Fruit fly (Drosophila melanogaster) whole organism, embryonic: ENCODE results near the gene mRpS30.

Experiments used
- Bteb2 ChIP-seq: fragments of 200-800 bp; sonication (Bioruptor generic); optimal IDR thresholded peaks from 2 replicates; lab custom pipeline; 2016; ENCODE audit warnings: missing biosample characterization, missing genetic modification characterization
- CG10462 ChIP-seq: fragments of 200-800 bp; sonication (Bioruptor generic); optimal IDR thresholded peaks from 2 replicates; lab custom pipeline; 2016; ENCODE audit warnings: missing biosample characterization, missing genetic modification characterization
- CG11695 ChIP-seq: fragments of 200-800 bp; sonication (Bioruptor generic); IDR thresholded peaks from 3 replicates; pipeline ENCODE4 v1.3.6; 2022; ENCODE audit warnings: missing biosample characterization, missing genetic modification characterization
- CG11723 ChIP-seq: fragments of 200-800 bp; sonication (Bioruptor generic); optimal IDR thresholded peaks from 2 replicates; lab custom pipeline; 2017; ENCODE audit warnings: missing biosample characterization, mild to moderate bottlenecking, missing genetic modification characterization
- CG14710 ChIP-seq: fragments of 200-800 bp; sonication (Bioruptor generic); optimal IDR thresholded peaks from 3 replicates; lab custom pipeline; 2019; ENCODE audit warnings: missing biosample characterization, mild to moderate bottlenecking, missing genetic modification characterization, moderate library complexity
- CG14860 ChIP-seq: fragments of 200-800 bp; sonication (Bioruptor generic); IDR thresholded peaks from 3 replicates; pipeline ENCODE4 v1.3.6; 2022; ENCODE audit warnings: missing biosample characterization, missing genetic modification characterization; ENCODE audit not compliant: partially characterized antibody
- CG15073 ChIP-seq: fragments of 200-800 bp; sonication (Bioruptor generic); optimal IDR thresholded peaks from 2 replicates; lab custom pipeline; 2016; ENCODE audit warnings: missing biosample characterization, missing genetic modification characterization
- CG1602 ChIP-seq: fragments of 200-800 bp; sonication (Bioruptor generic); optimal IDR thresholded peaks from 3 replicates; lab custom pipeline; 2016; ENCODE audit warnings: missing biosample characterization, missing genetic modification characterization
- CG17186 ChIP-seq: fragments of 200-800 bp; sonication (Bioruptor generic); optimal IDR thresholded peaks from 3 replicates; lab custom pipeline; 2017; ENCODE audit warnings: missing biosample characterization, missing genetic modification reagents, missing genetic modification characterization
- CG17612 ChIP-seq: fragments of 200-800 bp; sonication (Bioruptor generic); IDR thresholded peaks from 2 replicates; pipeline ENCODE4 v1.3.6; 2022; ENCODE audit warnings: missing biosample characterization, missing genetic modification characterization
- CG17829 ChIP-seq: fragments of 200-800 bp; optimal IDR thresholded peaks from 2 replicates; lab custom pipeline; 2019; ENCODE audit warnings: missing biosample characterization, mild to moderate bottlenecking, missing genetic modification characterization, moderate library complexity
- CG2120 ChIP-seq: fragments of 200-800 bp; sonication (Bioruptor generic); optimal IDR thresholded peaks from 3 replicates; lab custom pipeline; 2016; ENCODE audit warnings: missing biosample characterization, missing genetic modification characterization
- CG2875 ChIP-seq: fragments of 200-800 bp; sonication (Bioruptor generic); optimal IDR thresholded peaks from 2 replicates; lab custom pipeline; 2017; ENCODE audit warnings: missing biosample characterization, mild to moderate bottlenecking, missing genetic modification characterization, missing genetic modification reagents
- CG3163 ChIP-seq: fragments of 200-800 bp; sonication (Bioruptor generic); optimal IDR thresholded peaks from 3 replicates; lab custom pipeline; 2016; ENCODE audit warnings: missing biosample characterization, missing genetic modification characterization
- CG32767 ChIP-seq: fragments of 200-800 bp; sonication (Bioruptor generic); IDR thresholded peaks from 2 replicates; pipeline ENCODE4 v1.3.6; 2022; ENCODE audit warnings: missing biosample characterization, missing genetic modification characterization
- CG33213 ChIP-seq: fragments of 200-800 bp; sonication (Bioruptor generic); optimal IDR thresholded peaks from 3 replicates; lab custom pipeline; 2016; ENCODE audit warnings: missing biosample characterization, missing genetic modification characterization
- CG3407 ChIP-seq: fragments of 200-800 bp; sonication (Bioruptor generic); optimal IDR thresholded peaks from 2 replicates; lab custom pipeline; 2018; ENCODE audit warnings: missing biosample characterization, mild to moderate bottlenecking, missing genetic modification characterization
- CG34376 ChIP-seq: fragments of 200-800 bp; sonication (Bioruptor generic); optimal IDR thresholded peaks from 2 replicates; lab custom pipeline; 2018; ENCODE audit warnings: missing biosample characterization, mild to moderate bottlenecking, missing genetic modification characterization
- CG4707 ChIP-seq: fragments of 200-800 bp; sonication (Bioruptor generic); optimal IDR thresholded peaks from 2 replicates; lab custom pipeline; 2018; ENCODE audit warnings: missing biosample characterization, mild to moderate bottlenecking, missing genetic modification characterization, moderate library complexity
- CG4730 ChIP-seq: fragments of 200-800 bp; sonication (Bioruptor generic); IDR thresholded peaks from 2 replicates; pipeline ENCODE4 v1.3.6; 2022; ENCODE audit warnings: missing biosample characterization, missing genetic modification characterization
- CG6254 ChIP-seq: fragments of 200-800 bp; sonication (Bioruptor generic); optimal IDR thresholded peaks from 3 replicates; lab custom pipeline; 2017; ENCODE audit warnings: mild to moderate bottlenecking, missing biosample characterization, missing genetic modification reagents, missing genetic modification characterization
- CG6683 ChIP-seq: fragments of 200-800 bp; sonication (Bioruptor generic); optimal IDR thresholded peaks from 2 replicates; lab custom pipeline; 2017; ENCODE audit warnings: missing biosample characterization, mild to moderate bottlenecking, missing genetic modification characterization, missing genetic modification reagents
- CG8359 ChIP-seq: fragments of 200-800 bp; sonication (Bioruptor generic); optimal IDR thresholded peaks from 2 replicates; lab custom pipeline; 2017; ENCODE audit warnings: missing biosample characterization, mild to moderate bottlenecking, missing genetic modification characterization, borderline replicate concordance
- CG8478 ChIP-seq: fragments of >200 bp; optimal IDR thresholded peaks from 2 replicates; lab custom pipeline; 2018
- CG8765 ChIP-seq: fragments of 200-800 bp; sonication (Bioruptor generic); IDR thresholded peaks from 2 replicates; pipeline ENCODE4 v1.3.6; 2022; ENCODE audit warnings: missing biosample characterization, missing genetic modification characterization
- CG8924 ChIP-seq: fragments of 200-800 bp; optimal IDR thresholded peaks from 3 replicates; lab custom pipeline; 2019; ENCODE audit warnings: missing biosample characterization, mild to moderate bottlenecking, missing genetic modification characterization, moderate library complexity
- CTCF ChIP-seq: fragments of 200-800 bp; sonication (Bioruptor generic); optimal IDR thresholded peaks from 2 replicates; lab custom pipeline; 2017; ENCODE audit warnings: missing biosample characterization, mild to moderate bottlenecking, missing genetic modification characterization, moderate library complexity
- D19A ChIP-seq: fragments of 200-800 bp; optimal IDR thresholded peaks from 3 replicates; lab custom pipeline; 2019; ENCODE audit warnings: missing biosample characterization, mild to moderate bottlenecking, missing genetic modification characterization, moderate library complexity
- Dref ChIP-seq: fragments of 200-800 bp; sonication (Bioruptor generic); IDR thresholded peaks from 2 replicates; pipeline ENCODE4 v1.3.6; 2022; ENCODE audit warnings: missing biosample characterization, missing genetic modification characterization
- Lpt ChIP-seq: fragments of >200 bp; optimal IDR thresholded peaks from 2 replicates; lab custom pipeline; 2018; ENCODE audit warnings: missing biosample characterization, missing genetic modification characterization
- MTF-1 ChIP-seq: fragments of 200-800 bp; sonication (Bioruptor generic); optimal IDR thresholded peaks from 2 replicates; lab custom pipeline; 2018; ENCODE audit warnings: missing biosample characterization, mild to moderate bottlenecking, missing genetic modification characterization, borderline replicate concordance
- Oaz ChIP-seq: fragments of 200-800 bp; sonication (Bioruptor generic); IDR thresholded peaks from 2 replicates; pipeline ENCODE4 v1.3.6; 2022; ENCODE audit warnings: missing biosample characterization, missing genetic modification characterization
- Optix ChIP-seq: fragments of 200-800 bp; sonication (Bioruptor generic); IDR thresholded peaks from 3 replicates; pipeline ENCODE4 v1.3.6; 2022; ENCODE audit warnings: missing biosample characterization, missing genetic modification characterization
- ara ChIP-seq: fragments of 200-800 bp; sonication (Bioruptor generic); IDR thresholded peaks from 2 replicates; pipeline ENCODE4 v1.3.6; 2022; ENCODE audit warnings: missing biosample characterization, missing genetic modification characterization
- chinmo ChIP-seq: fragments of 200-800 bp; sonication (Bioruptor generic); IDR thresholded peaks from 4 replicates; pipeline ENCODE4 v1.3.6; 2022; ENCODE audit warnings: missing biosample characterization, missing genetic modification characterization; ENCODE audit not compliant: partially characterized antibody
- crp ChIP-seq, 2 experiments: fragments of 200-800 bp; sonication (Bioruptor generic); optimal IDR thresholded peaks; 2 replicates in 1 of 2; 3 replicates in 1 of 2; lab custom pipeline; 2017; ENCODE audit warnings: missing biosample characterization in 2 of 2, missing genetic modification characterization in 2 of 2, mild to moderate bottlenecking in 1 of 2, moderate library complexity in 1 of 2
- eyg ChIP-seq: fragments of 200-800 bp; sonication (Bioruptor generic); optimal IDR thresholded peaks from 3 replicates; lab custom pipeline; 2016; ENCODE audit warnings: missing biosample characterization, missing genetic modification characterization
- fd64A ChIP-seq: fragments of 200-800 bp; sonication (Bioruptor generic); optimal IDR thresholded peaks from 3 replicates; lab custom pipeline; 2018; ENCODE audit warnings: missing biosample characterization, mild to moderate bottlenecking, missing genetic modification characterization
- fd96Cb ChIP-seq: fragments of 200-800 bp; sonication (Bioruptor generic); optimal IDR thresholded peaks from 2 replicates; lab custom pipeline; 2018; ENCODE audit warnings: missing biosample characterization, mild to moderate bottlenecking, missing genetic modification characterization, moderate library complexity
- kah ChIP-seq: fragments of 200-800 bp; sonication (Bioruptor generic); optimal IDR thresholded peaks from 2 replicates; lab custom pipeline; 2018; ENCODE audit warnings: missing biosample characterization, mild to moderate bottlenecking, missing genetic modification characterization
- maf-S ChIP-seq: fragments of 200-800 bp; sonication (Bioruptor generic); optimal IDR thresholded peaks from 2 replicates; lab custom pipeline; 2016; ENCODE audit warnings: missing biosample characterization, missing genetic modification characterization
- mam ChIP-seq: fragments of 200-800 bp; sonication (Bioruptor generic); optimal IDR thresholded peaks from 3 replicates; lab custom pipeline; 2016; ENCODE audit warnings: missing biosample characterization, missing genetic modification characterization
- p53 ChIP-seq: fragments of 200-800 bp; sonication (Bioruptor generic); optimal IDR thresholded peaks from 2 replicates; lab custom pipeline; 2016; ENCODE audit warnings: missing biosample characterization, missing genetic modification characterization
- seq ChIP-seq: fragments of 200-800 bp; sonication (Bioruptor generic); IDR thresholded peaks from 2 replicates; pipeline ENCODE4 v1.3.6; 2022; ENCODE audit warnings: missing biosample characterization, missing genetic modification characterization
- shn ChIP-seq: fragments of 200-800 bp; sonication (Bioruptor generic); optimal IDR thresholded peaks from 3 replicates; lab custom pipeline; 2016; ENCODE audit warnings: missing biosample characterization, missing genetic modification characterization
- tgo ChIP-seq: fragments of 200-800 bp; sonication (Bioruptor generic); IDR thresholded peaks from 3 replicates; pipeline ENCODE4 v1.3.6; 2022; ENCODE audit warnings: missing biosample characterization, missing genetic modification characterization
- tin ChIP-seq: fragments of 200-800 bp; sonication (Bioruptor generic); optimal IDR thresholded peaks from 3 replicates; lab custom pipeline; 2016; ENCODE audit warnings: missing biosample characterization, missing genetic modification characterization
- unpg ChIP-seq: fragments of 200-800 bp; sonication (Bioruptor generic); optimal IDR thresholded peaks from 3 replicates; lab custom pipeline; 2018; ENCODE audit warnings: missing biosample characterization, mild to moderate bottlenecking, missing genetic modification characterization, moderate library complexity
- wor ChIP-seq: fragments of 200-800 bp; sonication (Bioruptor generic); IDR thresholded peaks from 2 replicates; pipeline ENCODE4 v1.3.6; 2022; ENCODE audit warnings: missing biosample characterization, missing genetic modification characterization
- zfh2 ChIP-seq: fragments of 200-800 bp; sonication (Bioruptor generic); optimal IDR thresholded peaks from 2 replicates; lab custom pipeline; 2016; ENCODE audit warnings: missing biosample characterization, missing genetic modification characterization

Gene mRpS30

dm6 chrX:15788235-15789187, 2.7 kb downstream of the mRpS30 start, which contains the start of gene Rhp (continued):
- TF ChIP-seq CG17186 (GFP tag; lab: Kevin White, UChicago) (no peak), CG6683 (peak; percentile 23), zfh2 (no peak), CG32767 (GFP tag; lab: Robert Waterston, UW) (no peak), CTCF (no peak), chinmo (GFP tag; lab: Robert Waterston, UW) (0 out of 4 replicates have a peak, but pooled peaks have one; percentile 41), ara (GFP tag; lab: Robert Waterston, UW) (no peak), CG14860 (GFP tag; lab: Robert Waterston, UW) (no peak), CG15073 (no peak), tin (GFP tag; lab: Kevin White, UChicago) (no peak), shn (no peak), fd96Cb (no peak), CG8478 (lab: Kevin White, UChicago) (no peak), maf-S (no peak), CG17612 (GFP tag; lab: Robert Waterston, UW) (no peak), eyg (no peak), D19A (tag; lab: Kevin White, UChicago) (peak; percentile 47), MTF-1 (GFP tag; lab: Kevin White, UChicago) (peak; percentile 83), CG17829 (tag; lab: Kevin White, UChicago) (no peak), CG3163 (GFP tag; lab: Kevin White, UChicago) (no peak), fd64A (GFP tag; lab: Kevin White, UChicago) (peak; percentile 35), CG2875 (GFP tag; lab: Kevin White, UChicago) (peak; percentile 46), CG6254 (GFP tag; lab: Kevin White, UChicago) (peak; percentile 6), CG34376 (GFP tag; lab: Kevin White, UChicago) (no peak), kah (GFP tag; lab: Kevin White, UChicago) (peak; percentile 36), CG8765 (GFP tag; lab: Robert Waterston, UW) (no peak), Optix (no peak), CG10462 (GFP tag; lab: Kevin White, UChicago) (no peak), CG3407 (GFP tag; lab: Kevin White, UChicago) (peak; percentile 74), CG8924 (peak; percentile 33), CG8359 (peak; percentile 25), seq (GFP tag; lab: Robert Waterston, UW) (no peak), CG11723 (no peak), CG14710 (tag; lab: Kevin White, UChicago) (peak; percentile 47), Lpt (GFP tag; lab: Kevin White, UChicago) (no peak), CG11695 (GFP tag; lab: Robert Waterston, UW) (0 out of 3 replicates have a peak, but pooled peaks have one; percentile 34), CG4707 (GFP tag; lab: Kevin White, UChicago) (peak; percentile 62), unpg (GFP tag; lab: Kevin White, UChicago) (peak; percentile 51), CG1602 (GFP tag; lab: Kevin White, UChicago) (no peak), Dref (GFP tag; lab: Robert Waterston, UW) (no peak), crp (GFP tag; optimal IDR thresholded peaks at IDR 0.05; lab: Kevin White, UChicago) (no peak), CG2120 (GFP tag; lab: Kevin White, UChicago) (no peak), CG33213 (no peak), wor (no peak), p53 (GFP tag; lab: Kevin White, UChicago) (no peak), Bteb2 (no peak), CG4730 (GFP tag; lab: Robert Waterston, UW) (no peak), tgo (no peak), Oaz (GFP tag; lab: Robert Waterston, UW) (no peak), mam (no peak)
